Worm (Caenorhabditis elegans): Measurements from ENCODE around the gene W06G6.15.

DNA sequence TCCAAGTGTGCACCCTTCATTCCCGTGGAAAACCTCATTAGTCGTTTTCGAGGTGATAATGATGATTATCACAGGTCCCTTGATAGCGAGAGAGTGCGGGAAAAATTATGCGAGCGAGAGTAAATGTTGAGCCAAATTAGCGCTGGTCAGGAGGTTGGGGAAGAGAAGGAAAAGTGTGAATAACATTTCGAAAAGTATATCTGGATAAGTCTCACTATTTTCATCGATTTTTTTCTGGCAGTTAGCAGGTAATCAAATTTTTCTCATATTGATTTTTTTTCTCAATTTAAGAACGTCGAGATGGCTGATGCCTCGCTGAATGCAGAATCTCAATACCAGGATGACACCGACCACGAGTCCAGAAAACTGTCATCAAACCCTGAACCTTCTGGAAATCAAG is 25.4 kb upstream of the W06G6.15 start, which contains the start of gene W06G6.2:
- TF ChIP-seq lsy-2 (tag; optimal IDR thresholded peaks at IDR 0.05) (no peak), ztf-11 (tag; optimal IDR thresholded peaks at IDR 0.05) (no peak), skn-1 (tag; optimal IDR thresholded peaks at IDR 0.05) (no peak), elt-3 (tag; optimal IDR thresholded peaks at IDR 0.05) (no peak), lin-39 (tag; optimal IDR thresholded peaks at IDR 0.05) (no peak), unc-62 (GFP tag; optimal IDR thresholded peaks at IDR 0.05) (no peak), efl-1 (optimal IDR thresholded peaks at IDR 0.05) (no peak), efl-1 (GFP tag; optimal IDR thresholded peaks at IDR 0.05 in 1 of 2) (no peak), aha-1 (tag; optimal IDR thresholded peaks at IDR 0.05) (no peak), ceh-82 (tag; optimal IDR thresholded peaks at IDR 0.05) (no peak), alr-1 (tag; optimal IDR thresholded peaks at IDR 0.05; ENCODE audit: borderline replicate concordance) (no peak)

Measured in whole organism, L1 larva.